Worm (Caenorhabditis elegans): ENCODE data around the gene F40G9.14.

- no peak for TF ChIP-seq attf-5 (GFP tag; optimal IDR thresholded peaks at IDR 0.05)
- TF ChIP-seq akir-1 (GFP tag; optimal IDR thresholded peaks at IDR 0.05) = no peak
- no peak for TF ChIP-seq ama-1 (optimal IDR thresholded peaks at IDR 0.05)
- no peak for TF ChIP-seq ama-1 (GFP tag; optimal IDR thresholded peaks at IDR 0.05)
- TF ChIP-seq D2030.7 (GFP tag; IDR thresholded peaks at IDR 0.05) = no peak
- no peak for TF ChIP-seq F22D6.2 (tag; optimal IDR thresholded peaks at IDR 0.05)
- no peak for TF ChIP-seq snpc-4 (GFP tag; optimal IDR thresholded peaks at IDR 0.05)
- peak in 2 of 4 experiments; percentile 67 to 85 for TF ChIP-seq snpc-4 (tag; optimal IDR thresholded peaks at IDR 0.05)
- TF ChIP-seq dpff-1 (tag; optimal IDR thresholded peaks at IDR 0.05) = no peak
- TF ChIP-seq T07F8.4 (tag; optimal IDR thresholded peaks at IDR 0.05) = no peak
- no peak for TF ChIP-seq chd-7 (tag; optimal IDR thresholded peaks at IDR 0.05)
- TF ChIP-seq C06A6.2 (GFP tag; conservative IDR thresholded peaks at IDR 0.05) = no peak
- no peak for TF ChIP-seq unc-62 (GFP tag; optimal IDR thresholded peaks at IDR 0.05)
- no peak for TF ChIP-seq T26A5.8 (tag; optimal IDR thresholded peaks at IDR 0.05)
- no peak for TF ChIP-seq ets-4 (GFP tag; optimal IDR thresholded peaks at IDR 0.05)
Observed at ce11 chrIII:151084-151483, 26.5 kb downstream of the F40G9.14 start.

Data from whole organism, young adult.